Worm (Caenorhabditis elegans): ENCODE data around the gene pgp-3.

The pgp-3 gene

ce11 chrX:11329424-11329823 is 22.5 kb upstream of the pgp-3 start, which contains the start of gene npr-9:
Gene npr-9 (plus strand): TSS chrX:11329724.
- no peak for TF ChIP-seq nhr-71 (tag; optimal IDR thresholded peaks at IDR 0.05)
- no peak for TF ChIP-seq snu-23 (GFP tag; optimal IDR thresholded peaks at IDR 0.05)
- TF ChIP-seq Y116A8C.19 (tag; optimal IDR thresholded peaks at IDR 0.05; ENCODE audit: borderline replicate concordance) = no peak
- TF ChIP-seq lsy-2 (tag; optimal IDR thresholded peaks at IDR 0.05) = no peak
- no peak for TF ChIP-seq C34B4.2 (tag; optimal IDR thresholded peaks at IDR 0.05)
- TF ChIP-seq zag-1 (tag; optimal IDR thresholded peaks at IDR 0.05) = no peak
- TF ChIP-seq mdl-1 (tag; optimal IDR thresholded peaks at IDR 0.05) = no peak
- TF ChIP-seq C04F5.9 (tag; optimal IDR thresholded peaks at IDR 0.05) = no peak
- no peak for TF ChIP-seq nhr-84 (tag; optimal IDR thresholded peaks at IDR 0.05)
- no peak for TF ChIP-seq lin-35 (GFP tag; optimal IDR thresholded peaks at IDR 0.05)
- no peak for TF ChIP-seq ceh-90 (tag; optimal IDR thresholded peaks at IDR 0.05)
- no peak for TF ChIP-seq tbx-2 (tag; optimal IDR thresholded peaks at IDR 0.05)
- TF ChIP-seq ceh-82 (tag; optimal IDR thresholded peaks at IDR 0.05) = no peak
- TF ChIP-seq nhr-12 (tag; optimal IDR thresholded peaks at IDR 0.05) = no peak
- no peak for TF ChIP-seq ceh-63 (GFP tag; optimal IDR thresholded peaks at IDR 0.05)
- TF ChIP-seq skn-1 (tag; optimal IDR thresholded peaks at IDR 0.05) = no peak

- TF ChIP-seq mef-2 (tag; optimal IDR thresholded peaks at IDR 0.05) (no peak), ces-1 (GFP tag; optimal IDR thresholded peaks at IDR 0.05) (no peak), nhr-28 (tag; optimal IDR thresholded peaks at IDR 0.05) (no peak), xbp-1 (tag; optimal IDR thresholded peaks at IDR 0.05) (no peak), C04F5.9 (tag; optimal IDR thresholded peaks at IDR 0.05) (no peak), F16B12.6 (tag; optimal IDR thresholded peaks at IDR 0.05) (no peak), zag-1 (tag; optimal IDR thresholded peaks at IDR 0.05) (no peak), dpl-1 (GFP tag; optimal IDR thresholded peaks at IDR 0.05) (no peak), efl-3 (GFP tag; optimal IDR thresholded peaks at IDR 0.05) (no peak), ama-1 (optimal IDR thresholded peaks at IDR 0.05) (no peak), nhr-20 (tag; optimal IDR thresholded peaks at IDR 0.05) (no peak), blmp-1 (tag; optimal IDR thresholded peaks at IDR 0.05) (no peak), fkh-10 (GFP tag; optimal IDR thresholded peaks at IDR 0.05) (no peak), ceh-90 (tag; optimal IDR thresholded peaks at IDR 0.05) (no peak), lin-13 (GFP tag; optimal IDR thresholded peaks at IDR 0.05) (no peak), vab-15 (tag; optimal IDR thresholded peaks at IDR 0.05) (no peak), hpl-2 (GFP tag; optimal IDR thresholded peaks at IDR 0.05) (no peak), pag-3 (tag; optimal IDR thresholded peaks at IDR 0.05; ENCODE audit: borderline replicate concordance, insufficient read depth) (no peak)
Measured at ce11 chrX:11337095-11337494, 14.9 kb upstream of the pgp-3 start.

ce11 chrX:11337783-11338182 is 14.2 kb upstream of the pgp-3 start, which contains the start of gene gcy-9:
Gene gcy-9 (minus strand): TSS chrX:11337883.
- TF ChIP-seq unc-98 (GFP tag; IDR thresholded peaks at IDR 0.05) = no peak
- TF ChIP-seq nhr-47 (tag; optimal IDR thresholded peaks at IDR 0.05) = no peak
- no peak for TF ChIP-seq nhr-71 (tag; optimal IDR thresholded peaks at IDR 0.05)
- TF ChIP-seq F16B12.6 (tag; optimal IDR thresholded peaks at IDR 0.05) = no peak
- no peak for TF ChIP-seq irx-1 (tag; optimal IDR thresholded peaks at IDR 0.05)
- no peak for TF ChIP-seq nhr-19 (GFP tag; conservative IDR thresholded peaks at IDR 0.05)
- TF ChIP-seq ztf-4 (tag; optimal IDR thresholded peaks at IDR 0.05) = no peak
- TF ChIP-seq efl-3 (GFP tag; optimal IDR thresholded peaks at IDR 0.05) = no peak

- TF ChIP-seq pag-3 (tag; optimal IDR thresholded peaks at IDR 0.05; ENCODE audit: borderline replicate concordance, insufficient read depth) (no peak), unc-30 (tag; optimal IDR thresholded peaks at IDR 0.05) (no peak), nhr-85 (tag) (peak; percentile 93), nhr-47 (tag; optimal IDR thresholded peaks at IDR 0.05) (peak; percentile 49), lin-35 (GFP tag; optimal IDR thresholded peaks at IDR 0.05) (peak; percentile 24 to 70), elt-3 (tag; optimal IDR thresholded peaks at IDR 0.05) (peak in 2 of 6 experiments; percentile 34 to 40), egl-13 (tag; optimal IDR thresholded peaks at IDR 0.05) (no peak), Y116A8C.19 (tag; optimal IDR thresholded peaks at IDR 0.05; ENCODE audit: borderline replicate concordance) (no peak), ztf-4 (tag; optimal IDR thresholded peaks at IDR 0.05) (no peak), efl-1 (optimal IDR thresholded peaks at IDR 0.05) (peak; percentile 27 to 31), efl-1 (GFP tag; optimal IDR thresholded peaks at IDR 0.05 in 1 of 2) (no peak), tlp-1 (tag; optimal IDR thresholded peaks at IDR 0.05) (no peak), tbx-2 (tag; optimal IDR thresholded peaks at IDR 0.05) (no peak), nhr-90 (tag; optimal IDR thresholded peaks at IDR 0.05; ENCODE audit: poor library complexity) (peak; percentile 73), grh-1 (GFP tag; IDR thresholded peaks at IDR 0.05) (no peak), ceh-82 (tag; optimal IDR thresholded peaks at IDR 0.05) (peak in 1 of 3 experiments; percentile 24), hlh-17 (GFP tag; optimal IDR thresholded peaks at IDR 0.05; ENCODE audit: borderline replicate concordance) (no peak), irx-1 (tag; optimal IDR thresholded peaks at IDR 0.05) (no peak), fkh-4 (tag; optimal IDR thresholded peaks at IDR 0.05; ENCODE audit: borderline replicate concordance) (no peak)
Measured at ce11 chrX:11339375-11339924, 12.5 kb upstream of the pgp-3 start, which contains the start of gene aco-1. Gene aco-1 (plus strand): TSS chrX:11339874.
